Fruit fly (Drosophila melanogaster) whole organism, embryonic: ENCODE data around the gene fend.

Source experiments
- Ada2b ChIP-seq: fragments of 200-800 bp; sonication (Bioruptor generic); IDR thresholded peaks from 2 replicates; pipeline ENCODE4 v1.3.6; 2022; ENCODE audit warnings: missing biosample characterization, missing genetic modification characterization
- Adf1 ChIP-seq: fragments of 200-800 bp; sonication (Bioruptor generic); IDR thresholded peaks from 2 replicates; pipeline ENCODE4 v1.3.6; 2022; ENCODE audit warnings: missing biosample characterization, missing genetic modification characterization
- Awh ChIP-seq: fragments of 200-800 bp; sonication (Bioruptor generic); IDR thresholded peaks from 2 replicates; pipeline ENCODE4, ENCODE4 v1.3.6; 2022; ENCODE audit warnings: missing biosample characterization, missing genetic modification characterization
- CG11247 ChIP-seq: fragments of 200-800 bp; sonication (Bioruptor generic); IDR thresholded peaks from 2 replicates; pipeline ENCODE4 v1.3.6; 2022; ENCODE audit warnings: missing biosample characterization, missing genetic modification characterization
- CG11398 ChIP-seq: fragments of 200-800 bp; sonication (Bioruptor generic); optimal IDR thresholded peaks from 2 replicates; lab custom pipeline; 2016; ENCODE audit warnings: missing biosample characterization, missing genetic modification characterization
- CG12769 ChIP-seq: fragments of 200-800 bp; sonication (Bioruptor generic); optimal IDR thresholded peaks from 2 replicates; lab custom pipeline; 2019; ENCODE audit warnings: missing biosample characterization, mild to moderate bottlenecking, missing genetic modification characterization, moderate library complexity
- CG1529 ChIP-seq: fragments of 200-800 bp; sonication (Bioruptor generic); optimal IDR thresholded peaks from 3 replicates; lab custom pipeline; 2018; ENCODE audit warnings: missing biosample characterization, missing genetic modification characterization
- CG1603 ChIP-seq: fragments of 200-800 bp; sonication (Bioruptor generic); optimal IDR thresholded peaks from 2 replicates; lab custom pipeline; 2019; ENCODE audit warnings: missing biosample characterization, mild to moderate bottlenecking, missing genetic modification characterization, moderate library complexity
- CG17186 ChIP-seq: fragments of 200-800 bp; sonication (Bioruptor generic); optimal IDR thresholded peaks from 3 replicates; lab custom pipeline; 2017; ENCODE audit warnings: missing biosample characterization, missing genetic modification reagents, missing genetic modification characterization
- CG30431 ChIP-seq: fragments of 200-800 bp; sonication (Bioruptor generic); optimal IDR thresholded peaks from 2 replicates; lab custom pipeline; 2017; ENCODE audit warnings: missing biosample characterization, missing genetic modification characterization
- CG3726 ChIP-seq: fragments of 200-800 bp; sonication (Bioruptor generic); IDR thresholded peaks from 3 replicates; pipeline ENCODE4, ENCODE4 v1.3.6; 2022; ENCODE audit warnings: missing biosample characterization, missing genetic modification characterization
- CG4424 ChIP-seq: fragments of 200-800 bp; sonication (Bioruptor generic); optimal IDR thresholded peaks from 3 replicates; lab custom pipeline; 2016; ENCODE audit warnings: missing biosample characterization, missing genetic modification characterization
- CG6854 ChIP-seq: fragments of 200-800 bp; sonication (Bioruptor generic); optimal IDR thresholded peaks from 3 replicates; lab custom pipeline; 2017; ENCODE audit warnings: missing biosample characterization, mild to moderate bottlenecking, missing genetic modification characterization
- CG8281 ChIP-seq: fragments of 200-800 bp; sonication (Bioruptor generic); optimal IDR thresholded peaks from 2 replicates; lab custom pipeline; 2018; ENCODE audit warnings: missing biosample characterization, mild to moderate bottlenecking, missing genetic modification characterization, moderate library complexity
- CG9797 ChIP-seq: fragments of 200-800 bp; sonication (Bioruptor generic); optimal IDR thresholded peaks from 3 replicates; lab custom pipeline; 2018; ENCODE audit warnings: missing biosample characterization, mild to moderate bottlenecking, missing genetic modification characterization
- CHES-1-like ChIP-seq: fragments of 200-800 bp; sonication (Bioruptor generic); optimal IDR thresholded peaks from 2 replicates; lab custom pipeline; 2016; ENCODE audit warnings: missing biosample characterization, missing genetic modification characterization
- CoRest ChIP-seq: fragments of 200-800 bp; sonication (Bioruptor generic); optimal IDR thresholded peaks from 3 replicates; lab custom pipeline; 2018; ENCODE audit warnings: missing biosample characterization, mild to moderate bottlenecking, missing genetic modification characterization, moderate library complexity
- D ChIP-seq, 2 experiments: fragments of 200-800 bp in 1 of 2; fragments of >200 bp in 1 of 2; sonication (Bioruptor generic) in 1 of 2; optimal IDR thresholded peaks; 2 replicates in 1 of 2; 3 replicates in 1 of 2; lab custom pipeline; 2017; ENCODE audit warnings: mild to moderate bottlenecking in 1 of 2, missing biosample characterization in 1 of 2, missing genetic modification characterization in 1 of 2, missing genetic modification reagents in 1 of 2
- Dad ChIP-seq: fragments of 200-800 bp; sonication (Bioruptor generic); optimal IDR thresholded peaks from 3 replicates; lab custom pipeline; 2016; ENCODE audit warnings: missing biosample characterization, missing genetic modification characterization
- Deaf1 ChIP-seq: fragments of 200-800 bp; optimal IDR thresholded peaks from 3 replicates; lab custom pipeline; 2019; ENCODE audit warnings: missing biosample characterization, mild to moderate bottlenecking, missing genetic modification characterization, moderate library complexity
- Dref ChIP-seq: fragments of 200-800 bp; sonication (Bioruptor generic); IDR thresholded peaks from 2 replicates; pipeline ENCODE4 v1.3.6; 2022; ENCODE audit warnings: missing biosample characterization, missing genetic modification characterization
- Elba2 ChIP-seq: fragments of 200-800 bp; sonication (Bioruptor generic); optimal IDR thresholded peaks from 3 replicates; lab custom pipeline; 2016; ENCODE audit warnings: missing biosample characterization, missing genetic modification characterization
- HmgD ChIP-seq: fragments of 200-800 bp; sonication (Bioruptor generic); optimal IDR thresholded peaks from 3 replicates; lab custom pipeline; 2016; ENCODE audit warnings: missing biosample characterization, missing genetic modification characterization
- HmgZ ChIP-seq: fragments of 200-800 bp; sonication (Bioruptor generic); optimal IDR thresholded peaks from 2 replicates; lab custom pipeline; 2018; ENCODE audit warnings: missing biosample characterization, mild to moderate bottlenecking, missing genetic modification characterization
- Lhr ChIP-seq: fragments of 200-800 bp; sonication (Bioruptor generic); optimal IDR thresholded peaks from 3 replicates; lab custom pipeline; 2017; ENCODE audit warnings: mild to moderate bottlenecking, missing biosample characterization, missing genetic modification reagents, missing genetic modification characterization
- Lim3 ChIP-seq: fragments of 200-800 bp; sonication (Bioruptor generic); IDR thresholded peaks from 2 replicates; pipeline ENCODE4 v1.3.6; 2022; ENCODE audit warnings: missing biosample characterization, missing genetic modification characterization
- NC2α ChIP-seq: fragments of 200-800 bp; sonication (Bioruptor generic); optimal IDR thresholded peaks from 2 replicates; lab custom pipeline; 2016; ENCODE audit warnings: missing biosample characterization, missing genetic modification characterization
- Oli ChIP-seq: fragments of 200-800 bp; sonication (Bioruptor generic); optimal IDR thresholded peaks from 2 replicates; lab custom pipeline; 2018; ENCODE audit warnings: missing biosample characterization, mild to moderate bottlenecking, missing genetic modification characterization, moderate library complexity
- Sox100B ChIP-seq: fragments of 200-800 bp; sonication (Bioruptor generic); optimal IDR thresholded peaks from 3 replicates; lab custom pipeline; 2018; ENCODE audit warnings: missing biosample characterization, mild to moderate bottlenecking, missing genetic modification characterization
- btn ChIP-seq: fragments of 200-800 bp; sonication (Bioruptor generic); optimal IDR thresholded peaks from 2 replicates; lab custom pipeline; 2016; ENCODE audit warnings: missing biosample characterization, missing genetic modification characterization
- cg ChIP-seq: fragments of 200-800 bp; sonication (Bioruptor generic); optimal IDR thresholded peaks from 3 replicates; lab custom pipeline; 2019; ENCODE audit warnings: missing biosample characterization, mild to moderate bottlenecking, missing genetic modification characterization, moderate library complexity
- chm ChIP-seq: fragments of 200-800 bp; sonication (Bioruptor generic); IDR thresholded peaks from 2 replicates; pipeline ENCODE4 v1.3.6; 2022; ENCODE audit warnings: missing biosample characterization, missing genetic modification characterization
- crc ChIP-seq: fragments of 200-800 bp; sonication (Bioruptor generic); optimal IDR thresholded peaks from 2 replicates; lab custom pipeline; 2016; ENCODE audit warnings: missing biosample characterization, missing genetic modification characterization
- croc ChIP-seq: fragments of 200-800 bp; sonication (Bioruptor generic); conservative IDR thresholded peaks from 3 replicates; pipeline ENCODE4 v1.3.6; 2022; ENCODE audit warnings: missing biosample characterization, missing genetic modification characterization
- dm ChIP-seq: fragments of 200-800 bp; sonication (Bioruptor generic); optimal IDR thresholded peaks from 3 replicates; lab custom pipeline; 2016; ENCODE audit warnings: missing biosample characterization, missing genetic modification characterization
- en ChIP-seq: fragments of 200-800 bp; sonication (Bioruptor generic); optimal IDR thresholded peaks from 2 replicates; lab custom pipeline; 2016; ENCODE audit warnings: missing biosample characterization, missing genetic modification characterization
- eyg ChIP-seq: fragments of 200-800 bp; sonication (Bioruptor generic); optimal IDR thresholded peaks from 3 replicates; lab custom pipeline; 2016; ENCODE audit warnings: missing biosample characterization, missing genetic modification characterization
- gcm ChIP-seq: fragments of 200-800 bp; sonication (Bioruptor generic); optimal IDR thresholded peaks from 2 replicates; lab custom pipeline; 2019; ENCODE audit warnings: missing biosample characterization, mild to moderate bottlenecking, missing genetic modification characterization, moderate library complexity
- gcm2 ChIP-seq: fragments of 200-800 bp; sonication (Bioruptor generic); optimal IDR thresholded peaks from 2 replicates; lab custom pipeline; 2016; ENCODE audit warnings: missing biosample characterization, missing genetic modification characterization
- ham ChIP-seq: fragments of 200-800 bp; sonication (Bioruptor generic); IDR thresholded peaks from 2 replicates; pipeline ENCODE4 v1.3.6; 2022; ENCODE audit warnings: missing biosample characterization, missing genetic modification characterization
- jing ChIP-seq: fragments of 200-800 bp; sonication (Bioruptor generic); optimal IDR thresholded peaks from 2 replicates; lab custom pipeline; 2018; ENCODE audit warnings: missing biosample characterization, mild to moderate bottlenecking, missing genetic modification characterization
- mam ChIP-seq: fragments of 200-800 bp; sonication (Bioruptor generic); optimal IDR thresholded peaks from 3 replicates; lab custom pipeline; 2016; ENCODE audit warnings: missing biosample characterization, missing genetic modification characterization
- org-1 ChIP-seq: fragments of 200-800 bp; sonication (Bioruptor generic); optimal IDR thresholded peaks from 2 replicates; lab custom pipeline; 2017; ENCODE audit warnings: missing biosample characterization, missing genetic modification characterization
- pb ChIP-seq: fragments of 200-800 bp; sonication (Bioruptor generic); optimal IDR thresholded peaks from 3 replicates; lab custom pipeline; 2016; ENCODE audit warnings: missing biosample characterization, missing genetic modification characterization
- ranshi ChIP-seq: fragments of 200-800 bp; sonication (Bioruptor generic); IDR thresholded peaks from 2 replicates; pipeline ENCODE4 v1.3.6; 2022; ENCODE audit warnings: missing biosample characterization, missing genetic modification characterization
- sens ChIP-seq: fragments of 200-800 bp; sonication (Bioruptor generic); peaks from one replicate; lab custom pipeline; 2016; ENCODE audit warnings: missing biosample characterization, missing genetic modification characterization
- tap ChIP-seq: fragments of 200-800 bp; optimal IDR thresholded peaks from 3 replicates; lab custom pipeline; 2019; ENCODE audit warnings: missing biosample characterization, mild to moderate bottlenecking, missing genetic modification characterization, moderate library complexity
- tio ChIP-seq: fragments of 200-800 bp; sonication (Bioruptor generic); optimal IDR thresholded peaks from 2 replicates; lab custom pipeline; 2017; ENCODE audit warnings: missing biosample characterization, missing genetic modification characterization, inconsistent platforms
- toy ChIP-seq: fragments of 200-800 bp; sonication (Bioruptor generic); IDR thresholded peaks from 2 replicates; pipeline ENCODE4 v1.3.6; 2022; ENCODE audit warnings: missing biosample characterization, missing genetic modification characterization
- trh ChIP-seq: fragments of 200-800 bp; sonication (Bioruptor generic); optimal IDR thresholded peaks from 2 replicates; lab custom pipeline; 2016; ENCODE audit warnings: missing biosample characterization, missing genetic modification characterization
- ttk ChIP-seq: fragments of 200-800 bp; sonication (Bioruptor generic); IDR thresholded peaks from 2 replicates; pipeline ENCODE4 v2.1.2; 2022; ENCODE audit warnings: missing biosample characterization, missing genetic modification characterization
- wek ChIP-seq: fragments of 200-800 bp; sonication (Bioruptor generic); optimal IDR thresholded peaks from 3 replicates; lab custom pipeline; 2018; ENCODE audit warnings: missing biosample characterization, mild to moderate bottlenecking, missing genetic modification characterization, moderate library complexity
- yki ChIP-seq: fragments of >200 bp; optimal IDR thresholded peaks from 3 replicates; lab custom pipeline; 2018

fend gene

DNA sequence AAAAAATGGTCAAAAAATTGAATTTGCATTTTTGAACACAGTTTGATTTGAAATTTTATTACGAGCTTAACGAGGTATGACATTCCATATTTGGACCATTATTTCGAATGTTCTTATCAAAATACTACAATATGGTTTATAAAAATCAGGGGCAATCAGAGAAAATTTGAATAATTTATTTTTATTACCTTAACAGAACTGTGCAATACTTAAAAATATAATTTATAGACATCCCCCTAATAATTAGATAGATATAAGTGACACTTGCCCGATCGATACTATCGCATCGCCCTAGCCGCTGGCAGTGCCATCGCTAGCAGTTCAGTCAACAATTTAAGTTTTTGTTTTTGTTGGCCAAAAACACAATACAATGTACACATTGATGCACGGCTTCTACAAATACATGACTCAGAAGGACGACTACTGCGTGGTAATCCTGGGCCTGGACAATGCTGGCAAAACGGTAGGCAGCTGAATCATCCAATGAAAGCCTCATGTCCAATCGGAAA lies 28.1 kb downstream of the fend start, which contains the start of gene Arfrp1 (continued):
- TF ChIP-seq btn (no peak), Dref (peak; percentile 43), sens (GFP tag; lab: Kevin White, UChicago) (peak; percentile 86), CoRest (tag; lab: Kevin White, UChicago) (peak; percentile 12), mam (GFP tag; lab: Kevin White, UChicago) (peak; percentile 17), CG1603 (tag; lab: Kevin White, UChicago) (peak; percentile 12), Oli (tag; lab: Kevin White, UChicago) (no peak), jing (GFP tag; lab: Kevin White, UChicago) (no peak), CG11247 (GFP tag; lab: Robert Waterston, UW) (no peak; the same call in 1 of the 2 replicates), gcm (GFP tag; lab: Kevin White, UChicago) (no peak), dm (no peak), CG11398 (GFP tag; lab: Kevin White, UChicago) (no peak), croc (no peak), Ada2b (GFP tag; lab: Robert Waterston, UW) (no peak), HmgZ (tag; lab: Kevin White, UChicago) (peak; percentile 18), wek (peak; percentile 88), CG3726 (GFP tag; lab: Robert Waterston, UW) (no peak), eyg (GFP tag; lab: Kevin White, UChicago) (no peak), CG6854 (GFP tag; lab: Kevin White, UChicago) (no peak), CG17186 (no peak), toy (GFP tag; lab: Robert Waterston, UW) (0 out of 2 replicates have a peak, but pooled peaks have one; percentile 23), yki (lab: Kevin White, UChicago) (no peak), tap (tag; lab: Kevin White, UChicago) (no peak), Adf1 (GFP tag; lab: Robert Waterston, UW) (no peak), CG30431 (GFP tag; lab: Kevin White, UChicago) (no peak), Awh (GFP tag; lab: Robert Waterston, UW) (no peak), CG1529 (GFP tag; lab: Kevin White, UChicago) (no peak), tio (no peak), ham (GFP tag; lab: Robert Waterston, UW) (no peak), Lim3 (GFP tag; lab: Robert Waterston, UW) (no peak), Dad (no peak), Sox100B (no peak), CG8281 (tag; lab: Kevin White, UChicago) (no peak), Lhr (GFP tag; lab: Kevin White, UChicago) (no peak), org-1 (GFP tag; lab: Kevin White, UChicago) (no peak), en (GFP tag; lab: Kevin White, UChicago) (no peak), crc (no peak), ranshi (GFP tag; lab: Robert Waterston, UW) (no peak), HmgD (GFP tag; lab: Kevin White, UChicago) (no peak), CHES-1-like (GFP tag; lab: Kevin White, UChicago) (no peak), NC2α (GFP tag; lab: Kevin White, UChicago) (no peak), pb (no peak), cg (GFP tag; lab: Kevin White, UChicago) (no peak), ttk (no peak; the same call in 1 of the 2 replicates), chm (GFP tag; lab: Robert Waterston, UW) (no peak), CG12769 (tag; lab: Kevin White, UChicago) (no peak), gcm2 (GFP tag; lab: Kevin White, UChicago) (no peak), Deaf1 (tag; lab: Kevin White, UChicago) (no peak), D (optimal IDR thresholded peaks at IDR 0.05; lab: Kevin White, UChicago) (no peak), D (GFP tag; optimal IDR thresholded peaks at IDR 0.05; lab: Kevin White, UChicago) (no peak), trh (GFP tag; lab: Kevin White, UChicago) (no peak), CG4424 (peak; percentile 6), CG9797 (no peak), Elba2 (peak; percentile 62)
